Fruit fly (Drosophila melanogaster) whole organism, prepupa: ENCODE results near the gene CG13084.

Source experiments
- Blimp-1 ChIP-seq: fragments of 200-800 bp; sonication (Bioruptor generic); optimal IDR thresholded peaks from 3 replicates; lab custom pipeline; 2017; ENCODE audit warnings: missing biosample characterization, missing genetic modification characterization, mild to moderate bottlenecking, moderate library complexity, missing genetic modification reagents
- CG10631 ChIP-seq: fragments of 200-800 bp; sonication (Bioruptor generic); optimal IDR thresholded peaks from 2 replicates; lab custom pipeline; 2016; ENCODE audit warnings: missing biosample characterization, missing genetic modification characterization
- CG10669 ChIP-seq: fragments of 200-800 bp; sonication (Bioruptor generic); optimal IDR thresholded peaks from 3 replicates; lab custom pipeline; 2018; ENCODE audit warnings: missing biosample characterization, mild to moderate bottlenecking, missing genetic modification characterization, moderate library complexity
- CG11294 ChIP-seq: fragments of 200-800 bp; sonication (Bioruptor generic); IDR thresholded peaks from 2 replicates; pipeline ENCODE4 v1.3.6; 2022; ENCODE audit warnings: missing biosample characterization, missing genetic modification characterization
- CG15336 ChIP-seq: fragments of 200-800 bp; sonication (Bioruptor generic); IDR thresholded peaks from 2 replicates; pipeline ENCODE4 v1.3.6; 2022; ENCODE audit warnings: missing biosample characterization, missing genetic modification characterization
- CG1621 ChIP-seq: fragments of 200-800 bp; sonication (Bioruptor generic); optimal IDR thresholded peaks from 3 replicates; lab custom pipeline; 2018; ENCODE audit warnings: missing biosample characterization, mild to moderate bottlenecking, missing genetic modification characterization
- CG3032 ChIP-seq: fragments of 200-800 bp; optimal IDR thresholded peaks from 2 replicates; lab custom pipeline; 2019; ENCODE audit warnings: missing biosample characterization, mild to moderate bottlenecking, missing genetic modification characterization, moderate library complexity
- CG31627 ChIP-seq: fragments of 200-800 bp; sonication (Bioruptor generic); optimal IDR thresholded peaks from 3 replicates; lab custom pipeline; 2016; ENCODE audit warnings: missing biosample characterization, missing genetic modification characterization
- CG32006 ChIP-seq: fragments of 200-800 bp; sonication (Bioruptor generic); optimal IDR thresholded peaks from 3 replicates; lab custom pipeline; 2017; ENCODE audit warnings: missing biosample characterization, mild to moderate bottlenecking, missing genetic modification characterization
- CG34406 ChIP-seq: fragments of 200-800 bp; sonication (Bioruptor generic); optimal IDR thresholded peaks from 3 replicates; lab custom pipeline; 2016; ENCODE audit warnings: missing biosample characterization, missing genetic modification characterization
- CG3919 ChIP-seq: fragments of 200-800 bp; sonication (Bioruptor generic); optimal IDR thresholded peaks from 3 replicates; lab custom pipeline; 2016; ENCODE audit warnings: missing biosample characterization, missing genetic modification characterization
- CG4318 ChIP-seq: fragments of 200-800 bp; sonication (Bioruptor generic); optimal IDR thresholded peaks from 3 replicates; lab custom pipeline; 2017; ENCODE audit warnings: missing biosample characterization, mild to moderate bottlenecking, missing genetic modification characterization
- CG6163 ChIP-seq: fragments of 200-800 bp; sonication (Bioruptor generic); IDR thresholded peaks from 3 replicates; pipeline ENCODE4 v1.3.6; 2022; ENCODE audit warnings: missing biosample characterization, missing genetic modification characterization
- CG6276 ChIP-seq: fragments of 200-800 bp; sonication (Bioruptor generic); optimal IDR thresholded peaks from 2 replicates; lab custom pipeline; 2017; ENCODE audit warnings: missing biosample characterization, mild to moderate bottlenecking, missing genetic modification characterization
- CG6792 ChIP-seq: fragments of 200-800 bp; sonication (Bioruptor generic); optimal IDR thresholded peaks from 3 replicates; lab custom pipeline; 2016; ENCODE audit warnings: missing biosample characterization, missing genetic modification characterization
- CG6808 ChIP-seq: fragments of 200-800 bp; sonication (Bioruptor generic); optimal IDR thresholded peaks from 3 replicates; lab custom pipeline; 2017; ENCODE audit warnings: missing biosample characterization, missing genetic modification characterization, mild to moderate bottlenecking, moderate library complexity, missing genetic modification reagents
- CG6854 ChIP-seq: fragments of 200-800 bp; sonication (Bioruptor generic); optimal IDR thresholded peaks from 2 replicates; lab custom pipeline; 2017; ENCODE audit warnings: missing biosample characterization, mild to moderate bottlenecking, missing genetic modification characterization
- CG7368 ChIP-seq: fragments of 200-800 bp; sonication (Bioruptor generic); optimal IDR thresholded peaks from 3 replicates; lab custom pipeline; 2016; ENCODE audit warnings: missing biosample characterization, missing genetic modification characterization
- CG8119 ChIP-seq: fragments of 200-800 bp; sonication (Bioruptor generic); IDR thresholded peaks from 3 replicates; pipeline ENCODE4 v1.3.6; 2022; ENCODE audit warnings: missing biosample characterization, missing genetic modification characterization
- CG8319 ChIP-seq: fragments of 200-800 bp; sonication (Bioruptor generic); optimal IDR thresholded peaks from 3 replicates; lab custom pipeline; 2016; ENCODE audit warnings: missing biosample characterization, missing genetic modification characterization
- CG8632 ChIP-seq: fragments of 200-800 bp; sonication (Bioruptor generic); optimal IDR thresholded peaks from 3 replicates; lab custom pipeline; 2016; ENCODE audit warnings: missing biosample characterization, missing genetic modification characterization
- Eip75B ChIP-seq: fragments of 200-800 bp; sonication (Bioruptor generic); optimal IDR thresholded peaks from 3 replicates; lab custom pipeline; 2016; ENCODE audit warnings: missing biosample characterization, missing genetic modification characterization
- Eip93F ChIP-seq: fragments of 200-800 bp; sonication (Bioruptor generic); optimal IDR thresholded peaks from 2 replicates; lab custom pipeline; 2016; ENCODE audit warnings: missing biosample characterization, mild to moderate bottlenecking, missing genetic modification characterization
- Ets21C ChIP-seq: fragments of 200-800 bp; sonication (Bioruptor generic); optimal IDR thresholded peaks from 3 replicates; lab custom pipeline; 2016; ENCODE audit warnings: missing biosample characterization, missing genetic modification characterization
- Ets96B ChIP-seq: fragments of 200-800 bp; optimal IDR thresholded peaks from 2 replicates; lab custom pipeline; 2019; ENCODE audit warnings: missing biosample characterization, mild to moderate bottlenecking, missing genetic modification characterization, moderate library complexity
- Hr38 ChIP-seq: sonication (Bioruptor generic); optimal IDR thresholded peaks from 2 replicates; lab custom pipeline; 2016; ENCODE audit warnings: missing biosample characterization, missing genetic modification characterization
- Hr39 ChIP-seq: fragments of 200-800 bp; sonication (Bioruptor generic); optimal IDR thresholded peaks from 2 replicates; lab custom pipeline; 2016; ENCODE audit warnings: missing biosample characterization, missing genetic modification characterization
- Lpt ChIP-seq: fragments of 200-800 bp; sonication (Bioruptor generic); optimal IDR thresholded peaks from 3 replicates; lab custom pipeline; 2016; ENCODE audit warnings: missing biosample characterization, missing genetic modification characterization
- OdsH ChIP-seq: fragments of 200-800 bp; sonication (Bioruptor generic); optimal IDR thresholded peaks from 3 replicates; lab custom pipeline; 2016; ENCODE audit warnings: missing biosample characterization, missing genetic modification characterization
- Smox ChIP-seq: fragments of 200-800 bp; sonication (Bioruptor generic); optimal IDR thresholded peaks from 3 replicates; lab custom pipeline; 2016; ENCODE audit warnings: missing biosample characterization, missing genetic modification characterization
- Sox102F ChIP-seq: fragments of 200-800 bp; sonication (Bioruptor generic); optimal IDR thresholded peaks from 2 replicates; lab custom pipeline; 2016; ENCODE audit warnings: missing biosample characterization, mild to moderate bottlenecking, missing genetic modification characterization
- Sox14 ChIP-seq: fragments of 200-800 bp; sonication (Bioruptor generic); optimal IDR thresholded peaks from 3 replicates; lab custom pipeline; 2016; ENCODE audit warnings: missing biosample characterization, missing genetic modification characterization
- acj6 ChIP-seq: fragments of 200-800 bp; sonication (Bioruptor generic); optimal IDR thresholded peaks from 3 replicates; lab custom pipeline; 2016; ENCODE audit warnings: missing biosample characterization, missing genetic modification characterization
- cyc ChIP-seq: fragments of 200-800 bp; sonication (Bioruptor generic); optimal IDR thresholded peaks from 3 replicates; lab custom pipeline; 2016; ENCODE audit warnings: missing biosample characterization, missing genetic modification characterization
- dac ChIP-seq: fragments of 200-800 bp; sonication (Bioruptor generic); optimal IDR thresholded peaks from 2 replicates; lab custom pipeline; 2017; ENCODE audit warnings: missing biosample characterization, mild to moderate bottlenecking, missing genetic modification characterization
- dsx ChIP-seq: fragments of 200-800 bp; optimal IDR thresholded peaks from 3 replicates; lab custom pipeline; 2019; ENCODE audit warnings: missing biosample characterization, mild to moderate bottlenecking, missing genetic modification characterization, moderate library complexity; ENCODE audit not compliant: poor library complexity, severe bottlenecking
- eg ChIP-seq: fragments of 200-800 bp; sonication (Bioruptor generic); IDR thresholded peaks from 3 replicates; pipeline ENCODE4 v1.3.6; 2022; ENCODE audit warnings: missing biosample characterization, missing genetic modification characterization
- esn ChIP-seq: fragments of 200-800 bp; sonication (Bioruptor generic); optimal IDR thresholded peaks from 2 replicates; lab custom pipeline; 2016; ENCODE audit warnings: missing biosample characterization, mild to moderate bottlenecking, missing genetic modification characterization, moderate library complexity
- fd59A ChIP-seq: fragments of 200-800 bp; sonication (Bioruptor generic); optimal IDR thresholded peaks from 2 replicates; lab custom pipeline; 2017; ENCODE audit warnings: missing biosample characterization, mild to moderate bottlenecking, missing genetic modification characterization, missing genetic modification reagents
- fd85E ChIP-seq: fragments of 200-800 bp; sonication (Bioruptor generic); optimal IDR thresholded peaks from 3 replicates; lab custom pipeline; 2016; ENCODE audit warnings: missing biosample characterization, missing genetic modification characterization
- fkh ChIP-seq: fragments of 200-800 bp; sonication (Bioruptor generic); optimal IDR thresholded peaks from 3 replicates; lab custom pipeline; 2017; ENCODE audit warnings: missing biosample characterization, mild to moderate bottlenecking, missing genetic modification characterization, moderate library complexity
- salr ChIP-seq, 2 experiments: fragments of 200-800 bp; sonication (Bioruptor generic); optimal IDR thresholded peaks; 3 replicates each; lab custom pipeline; 2016 to 2018; ENCODE audit warnings: missing biosample characterization in 2 of 2, missing genetic modification characterization in 2 of 2, mild to moderate bottlenecking in 1 of 2
- spab ChIP-seq: fragments of 200-800 bp; sonication (Bioruptor generic); optimal IDR thresholded peaks from 2 replicates; lab custom pipeline; 2017; ENCODE audit warnings: missing biosample characterization, mild to moderate bottlenecking, missing genetic modification characterization, missing genetic modification reagents
- topi ChIP-seq: fragments of 200-800 bp; sonication (Bioruptor generic); optimal IDR thresholded peaks from 3 replicates; lab custom pipeline; 2016; ENCODE audit warnings: missing biosample characterization, missing genetic modification characterization
- vri ChIP-seq: fragments of 200-800 bp; sonication (Bioruptor generic); optimal IDR thresholded peaks from 3 replicates; lab custom pipeline; 2016; ENCODE audit warnings: missing biosample characterization, mild to moderate bottlenecking, missing genetic modification characterization

CG13084 gene

dm6 chr2L:19441791-19442190 lies 42.9 kb upstream of the CG13084 start, which contains the start of gene RanGAP (continued):
- TF ChIP-seq vri (GFP tag; lab: Kevin White, UChicago) (no peak), Sox102F (GFP tag; lab: Kevin White, UChicago) (no peak), CG3919 (GFP tag; lab: Kevin White, UChicago) (no peak), Eip93F (no peak), salr (GFP tag; optimal IDR thresholded peaks at IDR 0.05; lab: Kevin White, UChicago) (peak in 1 of 2 experiments; percentile 1), CG8632 (no peak), CG15336 (GFP tag; lab: Robert Waterston, UW) (no peak), CG31627 (GFP tag; lab: Kevin White, UChicago) (no peak), Blimp-1 (no peak), Eip75B (GFP tag; lab: Kevin White, UChicago) (no peak), dsx (GFP tag; lab: Kevin White, UChicago) (no peak)
- TF ChIP-seq, all 60 proteins: peak for 14

dm6 chr2L:19442627-19443026 lies 42.1 kb upstream of the CG13084 start, which contains the start of gene CG10237:
CG10237 (minus strand) TSS chr2L:19442727.
- TF ChIP-seq CG6792 (no peak), fd85E (no peak), Eip93F (no peak)

DNA sequence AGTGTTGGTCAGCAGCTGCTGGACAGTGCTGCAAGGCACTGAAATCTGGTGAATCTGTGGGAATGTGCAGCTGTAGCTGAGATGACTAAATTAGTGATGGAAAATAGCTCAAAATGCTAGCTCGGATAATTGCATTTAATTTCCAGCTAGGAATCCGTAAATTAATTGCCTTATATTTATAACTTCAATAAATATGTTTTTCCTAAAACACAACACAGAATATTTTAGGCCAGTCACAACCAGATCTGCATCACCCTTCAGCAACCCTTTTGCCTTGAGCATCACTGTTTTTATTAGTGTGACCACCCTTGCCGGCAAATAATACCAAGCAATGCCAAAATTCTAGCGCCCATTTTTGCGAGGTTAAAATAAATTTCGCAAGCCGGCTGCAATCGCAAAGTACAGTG lies 40.0 kb upstream of the CG13084 start, which contains the start of gene Hs2st:
TSS of gene Hs2st (minus strand) at position 17 of the 407 bp plus-strand sequence.
- peak; percentile 81 for TF ChIP-seq CG6808 (GFP tag; lab: Kevin White, UChicago)
- TF ChIP-seq CG6854 (GFP tag; lab: Kevin White, UChicago) = peak; percentile 46
- TF ChIP-seq eg (GFP tag; lab: Robert Waterston, UW) = peak; percentile 86
- peak; percentile 89 for TF ChIP-seq CG8319 (GFP tag; lab: Kevin White, UChicago)
- TF ChIP-seq Eip75B (GFP tag; lab: Kevin White, UChicago) = peak; percentile 93
- peak; percentile 53 for TF ChIP-seq Hr38
- peak; percentile 92 for TF ChIP-seq CG3919 (GFP tag; lab: Kevin White, UChicago)
- TF ChIP-seq CG10669 (GFP tag; lab: Kevin White, UChicago) = peak; percentile 81
- TF ChIP-seq Blimp-1 = peak; percentile 74
- TF ChIP-seq OdsH = peak; percentile 96
- peak; percentile 90 for TF ChIP-seq CG32006 (GFP tag; lab: Kevin White, UChicago)
- peak; percentile 77 for TF ChIP-seq CG1621 (tag; lab: Kevin White, UChicago)
- TF ChIP-seq acj6 (GFP tag; lab: Kevin White, UChicago) = peak; percentile 95
- TF ChIP-seq CG8119 (GFP tag; lab: Robert Waterston, UW) = peak; percentile 77; the same call in 2 of the 3 replicates
- peak; percentile 83 for TF ChIP-seq CG7368 (GFP tag; lab: Kevin White, UChicago)
- TF ChIP-seq Ets96B (tag; lab: Kevin White, UChicago) = peak; percentile 84
- TF ChIP-seq Sox14 (GFP tag; lab: Kevin White, UChicago) = peak; percentile 93
- no peak for TF ChIP-seq vri (GFP tag; lab: Kevin White, UChicago)
- TF ChIP-seq fkh (GFP tag; lab: Kevin White, UChicago) = no peak
- TF ChIP-seq Hr39 = peak; percentile 97
- TF ChIP-seq salr (GFP tag; optimal IDR thresholded peaks at IDR 0.05; lab: Kevin White, UChicago) = peak; percentile 77 to 81
- peak; percentile 75 for TF ChIP-seq dsx (GFP tag; lab: Kevin White, UChicago)
- peak; percentile 96 for TF ChIP-seq cyc
- peak; percentile 92 for TF ChIP-seq Smox
- TF ChIP-seq CG6792 = peak; percentile 91
- TF ChIP-seq CG6276 = no peak
- TF ChIP-seq Lpt (GFP tag; lab: Kevin White, UChicago) = peak; percentile 88
- TF ChIP-seq fd85E = peak; percentile 72
- TF ChIP-seq CG11294 (GFP tag; lab: Robert Waterston, UW) = peak; percentile 71; the same call in 1 of the 2 replicates
- TF ChIP-seq CG31627 (GFP tag; lab: Kevin White, UChicago) = peak; percentile 98
- peak; percentile 84 for TF ChIP-seq dac (GFP tag; lab: Kevin White, UChicago)
- peak; percentile 95 for TF ChIP-seq Ets21C (GFP tag; lab: Kevin White, UChicago)
- peak; percentile 86 for TF ChIP-seq CG34406
- peak; percentile 81 for TF ChIP-seq fd59A (GFP tag; lab: Kevin White, UChicago)
- peak; percentile 95 for TF ChIP-seq esn (GFP tag; lab: Kevin White, UChicago)
- TF ChIP-seq spab (GFP tag; lab: Kevin White, UChicago) = peak; percentile 72
- TF ChIP-seq CG10631 (GFP tag; lab: Kevin White, UChicago) = peak; percentile 95
- peak; percentile 84 for TF ChIP-seq CG8632
- peak; percentile 91 for TF ChIP-seq CG3032 (tag; lab: Kevin White, UChicago)
- peak; percentile 81 for TF ChIP-seq CG4318 (GFP tag; lab: Kevin White, UChicago)
- peak; percentile 88 for TF ChIP-seq CG6163 (GFP tag; lab: Robert Waterston, UW)
- peak; percentile 94 for TF ChIP-seq topi (GFP tag; lab: Kevin White, UChicago)
